Worm (Caenorhabditis elegans): ENCODE results near the gene C03B1.1.
A peak's percentile ranks its signal among the peaks of the same experiment; 100 is the strongest.

C03B1.1 gene

DNA sequence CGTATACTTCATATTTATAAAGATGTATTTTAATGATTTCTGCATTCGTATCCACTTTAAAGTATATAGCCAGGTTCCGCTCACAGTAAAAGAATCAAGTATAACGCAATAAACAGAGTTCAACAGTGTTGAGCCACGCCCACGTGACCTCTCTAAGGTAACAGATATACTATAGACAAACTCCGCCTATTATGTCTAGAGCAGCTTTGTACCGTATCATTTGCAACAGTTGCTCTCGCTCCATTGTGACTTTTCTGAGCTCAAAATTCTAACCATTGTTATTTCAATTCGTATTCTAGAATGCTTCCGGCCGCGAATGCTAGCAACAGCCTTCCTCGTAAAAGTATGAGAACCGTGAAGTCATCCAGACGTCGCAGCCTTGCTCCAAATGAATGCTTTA is 1.2 kb upstream of the C03B1.1 start, which contains the start of gene C03B1.17:
TSS of gene C03B1.17 (plus strand) at position 301 of the 400 bp plus-strand sequence.
- TF ChIP-seq M03D4.4 (tag; optimal IDR thresholded peaks at IDR 0.05), result no peak
- TF ChIP-seq ceh-43 (GFP tag; optimal IDR thresholded peaks at IDR 0.05), result no peak
- no peak for TF ChIP-seq bed-3 (GFP tag; optimal IDR thresholded peaks at IDR 0.05)
- no peak for TF ChIP-seq sem-2 (GFP tag; optimal IDR thresholded peaks at IDR 0.05)
- TF ChIP-seq mab-5 (tag; optimal IDR thresholded peaks at IDR 0.05), result no peak
- TF ChIP-seq unc-39 (tag; optimal IDR thresholded peaks at IDR 0.05), result no peak
- TF ChIP-seq nhr-76 (tag; optimal IDR thresholded peaks at IDR 0.05), result no peak
- TF ChIP-seq nhr-2 (tag; optimal IDR thresholded peaks at IDR 0.05), result no peak
- no peak for TF ChIP-seq snpc-4 (tag; optimal IDR thresholded peaks at IDR 0.05)
- TF ChIP-seq elt-3 (tag; optimal IDR thresholded peaks at IDR 0.05), result no peak
- no peak for TF ChIP-seq zip-8 (tag; optimal IDR thresholded peaks at IDR 0.05)
- no peak for TF ChIP-seq nhr-237 (tag; optimal IDR thresholded peaks at IDR 0.05)
- no peak for TF ChIP-seq lin-13 (tag; optimal IDR thresholded peaks at IDR 0.05)
- no peak for TF ChIP-seq nhr-12 (tag; optimal IDR thresholded peaks at IDR 0.05)
- no peak for TF ChIP-seq sptf-1 (tag; optimal IDR thresholded peaks at IDR 0.05)

- TF ChIP-seq hlh-1 (tag; optimal IDR thresholded peaks at IDR 0.05) (no peak), elt-1 (tag; optimal IDR thresholded peaks at IDR 0.05; ENCODE audit: borderline replicate concordance, insufficient read depth) (no peak), elt-3 (tag; optimal IDR thresholded peaks at IDR 0.05) (no peak), flh-1 (GFP tag; optimal IDR thresholded peaks at IDR 0.05) (no peak), blmp-1 (tag; optimal IDR thresholded peaks at IDR 0.05) (no peak), mep-1 (tag; optimal IDR thresholded peaks at IDR 0.05) (no peak), ztf-11 (tag; optimal IDR thresholded peaks at IDR 0.05) (no peak), drap-1 (GFP tag; optimal IDR thresholded peaks at IDR 0.05) (no peak), nhr-237 (tag; optimal IDR thresholded peaks at IDR 0.05) (no peak), nhr-76 (tag; optimal IDR thresholded peaks at IDR 0.05) (no peak), ceh-83 (GFP tag; optimal IDR thresholded peaks at IDR 0.05) (no peak), ceh-43 (GFP tag; optimal IDR thresholded peaks at IDR 0.05) (no peak)
These were observed 3.2 kb downstream of the C03B1.1 start, which contains the start of gene lmp-1 for ce11 chrX:6377634-6378288. Gene lmp-1 (minus strand): TSS chrX:6377684.

ce11 chrX:6378363-6378762 is 3.8 kb downstream of the C03B1.1 start:
- TF ChIP-seq elt-3 (tag; optimal IDR thresholded peaks at IDR 0.05) (no peak), blmp-1 (tag; optimal IDR thresholded peaks at IDR 0.05) (no peak), ztf-11 (tag; optimal IDR thresholded peaks at IDR 0.05) (peak; percentile 20), ham-2 (GFP tag; optimal IDR thresholded peaks at IDR 0.05) (peak; percentile 47), ces-1 (GFP tag; optimal IDR thresholded peaks at IDR 0.05) (peak; percentile 44), nhr-237 (tag; optimal IDR thresholded peaks at IDR 0.05) (peak; percentile 44), lin-13 (tag; optimal IDR thresholded peaks at IDR 0.05) (peak; percentile 71), nhr-12 (tag; optimal IDR thresholded peaks at IDR 0.05) (no peak), sem-2 (GFP tag; optimal IDR thresholded peaks at IDR 0.05) (no peak), sptf-1 (tag; optimal IDR thresholded peaks at IDR 0.05) (peak; percentile 54), pha-4 (tag; optimal IDR thresholded peaks at IDR 0.05) (peak; percentile 91), lsy-2 (tag; optimal IDR thresholded peaks at IDR 0.05) (peak; percentile 11), nhr-2 (tag; optimal IDR thresholded peaks at IDR 0.05) (no peak), zip-8 (tag; optimal IDR thresholded peaks at IDR 0.05) (no peak), unc-120 (tag; optimal IDR thresholded peaks at IDR 0.05; ENCODE audit: poor library complexity, severe bottlenecking) (peak; percentile 36), drap-1 (GFP tag; optimal IDR thresholded peaks at IDR 0.05) (peak; percentile 65), hlh-1 (tag; optimal IDR thresholded peaks at IDR 0.05) (peak; percentile 56), nhr-28 (tag; optimal IDR thresholded peaks at IDR 0.05) (no peak), ceh-83 (GFP tag; optimal IDR thresholded peaks at IDR 0.05) (no peak), cnd-1 (tag; optimal IDR thresholded peaks at IDR 0.05) (peak; percentile 15), mep-1 (tag; optimal IDR thresholded peaks at IDR 0.05) (peak; percentile 62), mls-2 (tag; optimal IDR thresholded peaks at IDR 0.05) (peak; percentile 56)

DNA sequence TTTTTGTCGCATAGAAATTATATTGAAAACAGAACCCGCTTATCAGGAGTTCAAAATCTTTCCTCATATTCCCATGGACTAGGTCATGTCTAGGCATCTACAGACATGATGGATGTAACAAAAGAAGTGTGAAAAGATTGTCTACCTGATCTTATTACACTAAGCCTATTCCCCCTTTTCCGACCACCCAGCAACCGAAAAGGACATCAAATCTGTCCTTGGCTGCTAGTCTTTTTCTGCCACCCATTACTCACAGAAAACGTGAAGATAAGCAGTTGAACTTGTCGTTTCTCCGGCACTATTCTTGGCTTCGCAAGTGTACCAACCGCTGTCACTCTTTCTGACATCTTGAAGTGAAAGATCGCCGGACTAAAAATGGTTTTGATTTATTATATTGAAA is 8.4 kb downstream of the C03B1.1 start:
- TF ChIP-seq elt-1 (tag; optimal IDR thresholded peaks at IDR 0.05; ENCODE audit: borderline replicate concordance, insufficient read depth) (peak; percentile 24), ham-2 (GFP tag; optimal IDR thresholded peaks at IDR 0.05) (peak; percentile 19), lin-13 (tag; optimal IDR thresholded peaks at IDR 0.05) (no peak)

DNA sequence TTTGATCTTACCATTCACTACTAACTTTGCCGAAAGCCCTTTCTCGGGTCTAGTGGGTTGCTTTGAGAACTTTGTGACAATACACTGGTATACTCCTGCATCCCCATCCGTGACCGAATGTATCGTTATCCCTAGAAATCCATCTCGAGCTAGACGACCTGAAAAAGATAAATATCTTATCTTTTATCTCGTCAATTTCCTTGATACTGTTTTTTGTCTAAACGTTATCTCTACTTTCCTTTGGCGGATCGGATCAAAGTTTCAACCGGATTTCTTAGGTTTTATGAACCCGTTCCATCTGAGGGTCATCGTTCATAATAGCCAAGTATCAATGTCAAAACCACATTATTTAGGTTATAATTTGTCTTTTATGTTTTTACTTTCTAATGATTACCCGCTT is 10.0 kb downstream of the C03B1.1 start:
- TF ChIP-seq nhr-28 (tag; optimal IDR thresholded peaks at IDR 0.05), result no peak
- peak; percentile 90 for TF ChIP-seq elt-1 (tag; optimal IDR thresholded peaks at IDR 0.05; ENCODE audit: borderline replicate concordance, insufficient read depth)

Measured in whole organism, mixed stage, embryonic.